Worm (Caenorhabditis elegans): ENCODE results near the gene ril-2.

The ril-2 gene

DNA sequence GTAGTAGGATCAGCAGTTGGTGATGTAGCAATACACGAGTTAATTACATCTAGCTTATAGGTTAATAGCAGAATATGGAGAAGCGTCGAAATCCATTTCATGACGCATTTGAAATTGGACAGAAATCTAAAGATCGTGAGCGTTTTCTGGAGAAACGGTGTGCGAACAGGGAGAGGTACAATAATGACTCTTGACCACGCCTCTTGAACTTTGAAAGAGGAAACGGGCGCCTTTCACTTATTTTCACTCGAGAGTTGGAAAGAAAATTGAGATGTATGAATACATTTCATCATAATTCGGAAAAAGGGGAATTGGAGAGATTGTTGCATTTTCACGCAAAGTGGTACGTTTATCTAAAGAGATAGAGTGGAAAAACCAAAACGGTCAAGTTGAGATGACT, 30.8 kb upstream of the ril-2 start, which contains the start of gene F56H9.6:
F56H9.6 (minus strand) TSS at position 101 of the 400 bp plus-strand sequence.
- TF ChIP-seq ceh-18 (tag; optimal IDR thresholded peaks at IDR 0.05) (no peak), nhr-11 (tag; optimal IDR thresholded peaks at IDR 0.05) (no peak), pqm-1 (tag; optimal IDR thresholded peaks at IDR 0.05) (no peak), dmd-4 (tag; optimal IDR thresholded peaks at IDR 0.05; ENCODE audit: borderline replicate concordance) (no peak), pag-3 (tag; optimal IDR thresholded peaks at IDR 0.05; ENCODE audit: borderline replicate concordance) (no peak), Y22D7AL.16 (tag; optimal IDR thresholded peaks at IDR 0.05) (no peak), lim-6 (tag; optimal IDR thresholded peaks at IDR 0.05) (no peak), hlh-13 (GFP tag; optimal IDR thresholded peaks at IDR 0.05) (no peak), hlh-6 (tag; optimal IDR thresholded peaks at IDR 0.05) (no peak), eyg-1 (tag; optimal IDR thresholded peaks at IDR 0.05) (no peak), elt-4 (tag; optimal IDR thresholded peaks at IDR 0.05) (no peak), pha-4 (tag; optimal IDR thresholded peaks at IDR 0.05) (no peak), unc-86 (tag; optimal IDR thresholded peaks at IDR 0.05) (no peak)

ce11 chrV:12624371-12624770, 25.4 kb upstream of the ril-2 start, which contains the start of gene F56H9.9:
Gene F56H9.9, minus strand, starts transcription at chrV:12624471.
- no peak for TF ChIP-seq npax-4 (tag; optimal IDR thresholded peaks at IDR 0.05)
- no peak for TF ChIP-seq fax-1 (tag; optimal IDR thresholded peaks at IDR 0.05)
- TF ChIP-seq ceh-45 (GFP tag; IDR thresholded peaks at IDR 0.05), result no peak
- no peak for TF ChIP-seq ceh-31 (tag; optimal IDR thresholded peaks at IDR 0.05)
- no peak for TF ChIP-seq hlh-6 (tag; optimal IDR thresholded peaks at IDR 0.05)
- no peak for TF ChIP-seq eyg-1 (tag; optimal IDR thresholded peaks at IDR 0.05)
- TF ChIP-seq nhr-232 (tag; optimal IDR thresholded peaks at IDR 0.05), result no peak
- no peak for TF ChIP-seq ceh-6 (GFP tag; optimal IDR thresholded peaks at IDR 0.05)

- TF ChIP-seq F13H6.1 (tag; optimal IDR thresholded peaks at IDR 0.05) (no peak), zip-5 (tag; optimal IDR thresholded peaks at IDR 0.05) (no peak), sdc-2 (tag; optimal IDR thresholded peaks at IDR 0.05) (no peak), K02D7.2 (tag; optimal IDR thresholded peaks at IDR 0.05) (no peak), fax-1 (tag; optimal IDR thresholded peaks at IDR 0.05) (no peak), ref-2 (tag; optimal IDR thresholded peaks at IDR 0.05) (no peak), ets-4 (tag; optimal IDR thresholded peaks at IDR 0.05) (no peak), ceh-45 (GFP tag; IDR thresholded peaks at IDR 0.05) (no peak), pax-1 (tag; optimal IDR thresholded peaks at IDR 0.05) (no peak), mec-3 (tag; optimal IDR thresholded peaks at IDR 0.05; ENCODE audit: borderline replicate concordance) (no peak), odd-2 (tag; optimal IDR thresholded peaks at IDR 0.05) (no peak), gmeb-2 (tag; optimal IDR thresholded peaks at IDR 0.05) (no peak), Y22D7AL.16 (tag; optimal IDR thresholded peaks at IDR 0.05) (no peak), ceh-18 (tag; optimal IDR thresholded peaks at IDR 0.05) (no peak), eyg-1 (tag; optimal IDR thresholded peaks at IDR 0.05) (no peak), ceh-19 (GFP tag; optimal IDR thresholded peaks at IDR 0.05) (no peak), ceh-34 (tag; optimal IDR thresholded peaks at IDR 0.05) (no peak), hlh-6 (tag; optimal IDR thresholded peaks at IDR 0.05) (no peak)
Observed at ce11 chrV:12612118-12612517, 13.2 kb upstream of the ril-2 start, which contains the start of gene cyc-2.2. Gene cyc-2.2, minus strand, starts transcription at chrV:12612218.

- TF ChIP-seq T23F11.4 (GFP tag; optimal IDR thresholded peaks at IDR 0.05) (no peak), dve-1 (tag; optimal IDR thresholded peaks at IDR 0.05) (no peak), pax-1 (tag; optimal IDR thresholded peaks at IDR 0.05) (no peak), lin-11 (tag; optimal IDR thresholded peaks at IDR 0.05) (no peak)
Observed at ce11 chrV:12611029-12611428, 12.1 kb upstream of the ril-2 start, which contains the start of gene cubn-1. Gene cubn-1, plus strand, starts transcription at chrV:12611329.

- no peak for TF ChIP-seq elt-2 (tag; optimal IDR thresholded peaks at IDR 0.05)
- TF ChIP-seq pros-1 (tag; optimal IDR thresholded peaks at IDR 0.05), result no peak
Observed at ce11 chrV:12609526-12609925, 10.6 kb upstream of the ril-2 start, which contains the start of gene ZC116.1. Gene ZC116.1, plus strand, starts transcription at chrV:12609826.
